Fruit fly (Drosophila melanogaster) whole organism, embryonic: ENCODE measurements around the gene CG32668.

Experiments
- Awh ChIP-seq: fragments of 200-800 bp; sonication (Bioruptor generic); IDR thresholded peaks from 2 replicates; pipeline ENCODE4, ENCODE4 v1.3.6; 2022; ENCODE audit warnings: missing biosample characterization, missing genetic modification characterization
- CG1024 ChIP-seq: fragments of 200-800 bp; sonication (Bioruptor generic); IDR thresholded peaks from 2 replicates; pipeline ENCODE4 v1.3.6; 2022; ENCODE audit warnings: missing biosample characterization, missing genetic modification characterization
- CG10431 ChIP-seq: fragments of 200-800 bp; sonication (Bioruptor generic); optimal IDR thresholded peaks from 3 replicates; lab custom pipeline; 2018; ENCODE audit warnings: missing biosample characterization, mild to moderate bottlenecking, missing genetic modification characterization
- CG10565 ChIP-seq: fragments of 200-800 bp; sonication (Bioruptor generic); optimal IDR thresholded peaks from 3 replicates; lab custom pipeline; 2016; ENCODE audit warnings: missing biosample characterization, mild to moderate bottlenecking, missing genetic modification characterization
- CG11695 ChIP-seq: fragments of 200-800 bp; sonication (Bioruptor generic); IDR thresholded peaks from 3 replicates; pipeline ENCODE4 v1.3.6; 2022; ENCODE audit warnings: missing biosample characterization, missing genetic modification characterization
- CG1233 ChIP-seq: fragments of 200-800 bp; sonication (Bioruptor generic); optimal IDR thresholded peaks from 4 replicates; lab custom pipeline; 2018; ENCODE audit warnings: missing biosample characterization, mild to moderate bottlenecking, missing genetic modification characterization
- CG13894 ChIP-seq: fragments of 200-800 bp; sonication (Bioruptor generic); optimal IDR thresholded peaks from 3 replicates; lab custom pipeline; 2018; ENCODE audit warnings: missing biosample characterization, mild to moderate bottlenecking, missing genetic modification characterization, moderate library complexity
- CG1647 ChIP-seq: fragments of 200-800 bp; sonication (Bioruptor generic); optimal IDR thresholded peaks from 3 replicates; lab custom pipeline; 2016; ENCODE audit warnings: missing biosample characterization, missing genetic modification characterization
- CG17186 ChIP-seq: fragments of 200-800 bp; sonication (Bioruptor generic); optimal IDR thresholded peaks from 3 replicates; lab custom pipeline; 2017; ENCODE audit warnings: missing biosample characterization, missing genetic modification reagents, missing genetic modification characterization
- CG17568 ChIP-seq: fragments of 200-800 bp; sonication (Bioruptor generic); optimal IDR thresholded peaks from 2 replicates; lab custom pipeline; 2018; ENCODE audit warnings: missing biosample characterization, mild to moderate bottlenecking, missing genetic modification characterization, moderate library complexity
- CG17829 ChIP-seq: fragments of 200-800 bp; optimal IDR thresholded peaks from 2 replicates; lab custom pipeline; 2019; ENCODE audit warnings: missing biosample characterization, mild to moderate bottlenecking, missing genetic modification characterization, moderate library complexity
- CG2678 ChIP-seq: fragments of 200-800 bp; sonication (Bioruptor generic); optimal IDR thresholded peaks from 3 replicates; lab custom pipeline; 2019; ENCODE audit warnings: missing biosample characterization, mild to moderate bottlenecking, missing genetic modification characterization, moderate library complexity
- CG33557 ChIP-seq: fragments of 200-800 bp; sonication (Bioruptor generic); optimal IDR thresholded peaks from 2 replicates; lab custom pipeline; 2019; ENCODE audit warnings: missing biosample characterization, mild to moderate bottlenecking, missing genetic modification characterization, moderate library complexity
- CG3995 ChIP-seq: fragments of 200-800 bp; sonication (Bioruptor generic); optimal IDR thresholded peaks from 3 replicates; lab custom pipeline; 2016; ENCODE audit warnings: missing biosample characterization, missing genetic modification characterization
- CG5180 ChIP-seq: fragments of 200-800 bp; sonication (Bioruptor generic); optimal IDR thresholded peaks from 3 replicates; lab custom pipeline; 2017; ENCODE audit warnings: missing biosample characterization, missing genetic modification characterization, mild to moderate bottlenecking, moderate library complexity, missing genetic modification reagents
- CG6765 ChIP-seq: fragments of 200-800 bp; sonication (Bioruptor generic); optimal IDR thresholded peaks from 3 replicates; lab custom pipeline; 2017; ENCODE audit warnings: missing biosample characterization, mild to moderate bottlenecking, missing genetic modification characterization
- CG6791 ChIP-seq: fragments of 200-800 bp; sonication (Bioruptor generic); IDR thresholded peaks from 3 replicates; pipeline ENCODE4 v1.3.6; 2022; ENCODE audit warnings: missing biosample characterization, missing genetic modification characterization; ENCODE audit not compliant: partially characterized antibody
- CG7271 ChIP-seq: fragments of 200-800 bp; sonication (Bioruptor generic); optimal IDR thresholded peaks from 2 replicates; lab custom pipeline; 2018; ENCODE audit warnings: missing biosample characterization, mild to moderate bottlenecking, missing genetic modification characterization, moderate library complexity
- CG7357 ChIP-seq: fragments of 200-800 bp; sonication (Bioruptor generic); IDR thresholded peaks from 3 replicates; pipeline ENCODE4 v1.3.6; 2022; ENCODE audit warnings: missing biosample characterization, missing genetic modification characterization
- CG7745 ChIP-seq: fragments of 200-800 bp; sonication (Bioruptor generic); optimal IDR thresholded peaks from 2 replicates; lab custom pipeline; 2018; ENCODE audit warnings: missing biosample characterization, mild to moderate bottlenecking, missing genetic modification characterization, moderate library complexity
- CG8281 ChIP-seq: fragments of 200-800 bp; sonication (Bioruptor generic); optimal IDR thresholded peaks from 2 replicates; lab custom pipeline; 2018; ENCODE audit warnings: missing biosample characterization, mild to moderate bottlenecking, missing genetic modification characterization, moderate library complexity
- CG9932 ChIP-seq: fragments of 200-800 bp; sonication (Bioruptor generic); IDR thresholded peaks from 2 replicates; pipeline ENCODE4 v1.3.6; 2022; ENCODE audit warnings: missing biosample characterization, missing genetic modification characterization
- Dek ChIP-seq: fragments of 200-800 bp; sonication (Bioruptor generic); optimal IDR thresholded peaks from 3 replicates; lab custom pipeline; 2019; ENCODE audit warnings: missing biosample characterization, mild to moderate bottlenecking, missing genetic modification characterization, moderate library complexity
- E2f2 ChIP-seq: fragments of 200-800 bp; sonication (Bioruptor generic); IDR thresholded peaks from 2 replicates; pipeline ENCODE4 v1.3.6; 2022; ENCODE audit warnings: missing biosample characterization, missing genetic modification characterization
- Kr ChIP-seq: fragments of 200-800 bp; sonication (Bioruptor generic); optimal IDR thresholded peaks from 2 replicates; lab custom pipeline; 2017; ENCODE audit warnings: missing biosample characterization, mild to moderate bottlenecking, missing genetic modification characterization
- MBD-R2 ChIP-seq: fragments of 200-800 bp; sonication (Bioruptor generic); IDR thresholded peaks from 2 replicates; pipeline ENCODE4 v1.3.6; 2022; ENCODE audit warnings: missing biosample characterization, missing genetic modification characterization
- Mes4 ChIP-seq: fragments of 200-800 bp; sonication (Bioruptor generic); optimal IDR thresholded peaks from 2 replicates; lab custom pipeline; 2016; ENCODE audit warnings: missing biosample characterization, missing genetic modification characterization
- NFAT ChIP-seq: fragments of 200-800 bp; sonication (Bioruptor generic); IDR thresholded peaks from 2 replicates; pipeline ENCODE4 v1.3.6; 2022; ENCODE audit warnings: missing biosample characterization, missing genetic modification characterization
- Nf-YA ChIP-seq: fragments of 200-800 bp; sonication (Bioruptor generic); IDR thresholded peaks from 2 replicates; pipeline ENCODE4 v1.3.6; 2022; ENCODE audit warnings: missing biosample characterization, missing genetic modification characterization
- NfI ChIP-seq: fragments of 200-800 bp; sonication (Bioruptor generic); optimal IDR thresholded peaks from 3 replicates; lab custom pipeline; 2018; ENCODE audit warnings: missing biosample characterization, mild to moderate bottlenecking, missing genetic modification characterization, moderate library complexity
- Rfx ChIP-seq: fragments of 200-800 bp; sonication (Bioruptor generic); IDR thresholded peaks from 2 replicates; pipeline ENCODE4 v1.3.6; 2022; ENCODE audit warnings: missing biosample characterization, missing genetic modification characterization
- Rx ChIP-seq: fragments of 200-800 bp; sonication (Bioruptor generic); IDR thresholded peaks from 2 replicates; pipeline ENCODE4 v1.3.6; 2022; ENCODE audit warnings: missing biosample characterization, missing genetic modification characterization
- Trl ChIP-seq, 3 experiments: fragments of >200 bp in 2 of 3; fragments of 200-800 bp in 1 of 3; sonication (Bioruptor generic) in 1 of 3; optimal IDR thresholded peaks; 2 replicates in 1 of 3; 3 replicates in 2 of 3; lab custom pipeline; 2016 to 2017; ENCODE audit warnings: missing biosample characterization in 1 of 3, missing genetic modification characterization in 1 of 3
- Usf ChIP-seq: fragments of 200-800 bp; sonication (Bioruptor generic); optimal IDR thresholded peaks from 2 replicates; lab custom pipeline; 2017; ENCODE audit warnings: missing genotype, missing biosample characterization, missing genetic modification characterization
- btn ChIP-seq: fragments of 200-800 bp; sonication (Bioruptor generic); optimal IDR thresholded peaks from 2 replicates; lab custom pipeline; 2016; ENCODE audit warnings: missing biosample characterization, missing genetic modification characterization
- chinmo ChIP-seq: fragments of 200-800 bp; sonication (Bioruptor generic); IDR thresholded peaks from 4 replicates; pipeline ENCODE4 v1.3.6; 2022; ENCODE audit warnings: missing biosample characterization, missing genetic modification characterization; ENCODE audit not compliant: partially characterized antibody
- grau ChIP-seq: fragments of 200-800 bp; optimal IDR thresholded peaks from 3 replicates; lab custom pipeline; 2019; ENCODE audit warnings: missing biosample characterization, mild to moderate bottlenecking, missing genetic modification characterization, moderate library complexity
- gsb-n ChIP-seq: fragments of 200-800 bp; sonication (Bioruptor generic); optimal IDR thresholded peaks from 3 replicates; lab custom pipeline; 2018; ENCODE audit warnings: missing biosample characterization, mild to moderate bottlenecking, missing genetic modification characterization
- lbe ChIP-seq: fragments of 200-800 bp; sonication (Bioruptor generic); optimal IDR thresholded peaks from 2 replicates; lab custom pipeline; 2016; ENCODE audit warnings: missing biosample characterization, mild to moderate bottlenecking, missing genetic modification characterization
- nom ChIP-seq: fragments of 200-800 bp; sonication (Bioruptor generic); optimal IDR thresholded peaks from 2 replicates; lab custom pipeline; 2017; ENCODE audit warnings: missing biosample characterization, missing genetic modification characterization, mild to moderate bottlenecking, moderate library complexity, missing genetic modification reagents
- otp ChIP-seq: fragments of 200-800 bp; sonication (Bioruptor generic); IDR thresholded peaks from 3 replicates; pipeline ENCODE4, ENCODE4 v1.3.6; 2022; ENCODE audit warnings: missing biosample characterization, missing genetic modification characterization
- pnt ChIP-seq: fragments of 200-800 bp; sonication (Bioruptor generic); optimal IDR thresholded peaks from 3 replicates; lab custom pipeline; 2016; ENCODE audit warnings: missing biosample characterization, missing genetic modification characterization
- repo ChIP-seq: fragments of 200-800 bp; sonication (Bioruptor generic); optimal IDR thresholded peaks from 2 replicates; lab custom pipeline; 2016; ENCODE audit warnings: missing biosample characterization, missing genetic modification characterization
- ro ChIP-seq: fragments of 200-800 bp; sonication (Bioruptor generic); IDR thresholded peaks from 2 replicates; pipeline ENCODE4 v1.3.6; 2022; ENCODE audit warnings: missing biosample characterization, missing genetic modification characterization
- sob ChIP-seq: fragments of 200-800 bp; sonication (Bioruptor generic); IDR thresholded peaks from 2 replicates; pipeline ENCODE4 v1.3.6; 2022; ENCODE audit warnings: missing biosample characterization, missing genetic modification characterization
- tio ChIP-seq: fragments of 200-800 bp; sonication (Bioruptor generic); optimal IDR thresholded peaks from 2 replicates; lab custom pipeline; 2017; ENCODE audit warnings: missing biosample characterization, missing genetic modification characterization, inconsistent platforms
- trh ChIP-seq: fragments of 200-800 bp; sonication (Bioruptor generic); optimal IDR thresholded peaks from 2 replicates; lab custom pipeline; 2016; ENCODE audit warnings: missing biosample characterization, missing genetic modification characterization
- wor ChIP-seq: fragments of 200-800 bp; sonication (Bioruptor generic); IDR thresholded peaks from 2 replicates; pipeline ENCODE4 v1.3.6; 2022; ENCODE audit warnings: missing biosample characterization, missing genetic modification characterization
- zen ChIP-seq: fragments of 200-800 bp; sonication (Bioruptor generic); optimal IDR thresholded peaks from 3 replicates; lab custom pipeline; 2018; ENCODE audit warnings: missing biosample characterization, mild to moderate bottlenecking, missing genetic modification characterization, moderate library complexity
- zfh1 ChIP-seq: fragments of 200-800 bp; sonication (Bioruptor generic); IDR thresholded peaks from 3 replicates; pipeline ENCODE4 v1.3.6; 2022; ENCODE audit warnings: missing biosample characterization, missing genetic modification characterization

CG32668 gene

dm6 chrX:11137566-11138186 lies 21.9 kb downstream of the CG32668 start, which contains the start of gene CDK2AP1 (continued):
- TF ChIP-seq repo (GFP tag; lab: Kevin White, UChicago): no peak
- no peak for TF ChIP-seq CG1233 (GFP tag; lab: Kevin White, UChicago)
- peak; percentile 35 for TF ChIP-seq CG2678 (tag; lab: Kevin White, UChicago)
- no peak for TF ChIP-seq NFAT (GFP tag; lab: Robert Waterston, UW)
- no peak for TF ChIP-seq gsb-n (tag; lab: Kevin White, UChicago)
- no peak for TF ChIP-seq zfh1 (GFP tag; lab: Robert Waterston, UW)
- TF ChIP-seq Rx (GFP tag; lab: Robert Waterston, UW): no peak
- TF ChIP-seq CG10565: no peak
- no peak for TF ChIP-seq Nf-YA
- TF ChIP-seq CG5180 (GFP tag; lab: Kevin White, UChicago): no peak
- TF ChIP-seq nom (GFP tag; lab: Kevin White, UChicago): peak; percentile 8
- TF ChIP-seq MBD-R2 (GFP tag; lab: Robert Waterston, UW): peak; percentile 41; the same call in 1 of the 2 replicates
- TF ChIP-seq CG7271 (tag; lab: Kevin White, UChicago): no peak
- TF ChIP-seq zen (tag; lab: Kevin White, UChicago): peak; percentile 25
- TF ChIP-seq CG1024: peak; percentile 78
- peak; percentile 98 for TF ChIP-seq CG7357 (GFP tag; lab: Robert Waterston, UW)
- no peak for TF ChIP-seq trh (GFP tag; lab: Kevin White, UChicago)
- peak; percentile 12 for TF ChIP-seq NfI (GFP tag; lab: Kevin White, UChicago)
- no peak for TF ChIP-seq CG8281 (tag; lab: Kevin White, UChicago)
- TF ChIP-seq btn: no peak
- peak; percentile 72 for TF ChIP-seq Rfx (GFP tag; lab: Robert Waterston, UW)
- no peak for TF ChIP-seq tio (GFP tag; lab: Kevin White, UChicago)
- peak; percentile 39 for TF ChIP-seq Dek (tag; lab: Kevin White, UChicago)
- 0 out of 3 replicates have a peak, but pooled peaks have one; percentile 18 for TF ChIP-seq otp (GFP tag; lab: Robert Waterston, UW)
- peak; percentile 33 for TF ChIP-seq grau (tag; lab: Kevin White, UChicago)
- 0 out of 2 replicates have a peak, but pooled peaks have one; percentile 7 for TF ChIP-seq E2f2 (GFP tag; lab: Robert Waterston, UW)
- TF ChIP-seq CG11695 (GFP tag; lab: Robert Waterston, UW): no peak
- no peak for TF ChIP-seq CG17568 (GFP tag; lab: Kevin White, UChicago)
- no peak for TF ChIP-seq Awh (GFP tag; lab: Robert Waterston, UW)
- TF ChIP-seq CG17186: peak; percentile 11
- no peak for TF ChIP-seq Kr (GFP tag; lab: Kevin White, UChicago)
- TF ChIP-seq chinmo (GFP tag; lab: Robert Waterston, UW): peak; percentile 57; the same call in 1 of the 4 replicates
- TF ChIP-seq CG3995 (GFP tag; lab: Kevin White, UChicago): peak; percentile 33
- peak; percentile 27; the same call in 1 of the 2 replicates for TF ChIP-seq sob (GFP tag; lab: Robert Waterston, UW)
- peak; percentile 32 for TF ChIP-seq CG17829 (tag; lab: Kevin White, UChicago)
- peak; percentile 87 for TF ChIP-seq CG6791 (GFP tag; lab: Robert Waterston, UW)
- no peak for TF ChIP-seq CG1647 (GFP tag; lab: Kevin White, UChicago)
- TF ChIP-seq CG10431 (GFP tag; lab: Kevin White, UChicago): no peak
- TF ChIP-seq pnt (GFP tag; lab: Kevin White, UChicago): peak; percentile 50
- no peak for TF ChIP-seq wor (GFP tag; lab: Robert Waterston, UW)
- peak; percentile 31 for TF ChIP-seq CG13894 (tag; lab: Kevin White, UChicago)
- TF ChIP-seq Trl (optimal IDR thresholded peaks at IDR 0.05; lab: Kevin White, UChicago): no peak
- no peak for TF ChIP-seq Trl (GFP tag; optimal IDR thresholded peaks at IDR 0.05; lab: Kevin White, UChicago)
- TF ChIP-seq CG6765 (GFP tag; lab: Kevin White, UChicago): no peak
- no peak for TF ChIP-seq CG7745 (tag; lab: Kevin White, UChicago)
- no peak for TF ChIP-seq ro (GFP tag; lab: Robert Waterston, UW)
- no peak for TF ChIP-seq Mes4 (GFP tag; lab: Kevin White, UChicago)
- TF ChIP-seq CG9932 (GFP tag; lab: Robert Waterston, UW): peak; percentile 55; the same call in 1 of the 2 replicates
- no peak for TF ChIP-seq lbe (GFP tag; lab: Kevin White, UChicago)
- no peak for TF ChIP-seq CG33557 (GFP tag; lab: Kevin White, UChicago)
- TF ChIP-seq Usf (GFP tag; lab: Kevin White, UChicago): no peak
